Worm (Caenorhabditis elegans): ENCODE data around the gene B0507.3.

Gene B0507.3

DNA sequence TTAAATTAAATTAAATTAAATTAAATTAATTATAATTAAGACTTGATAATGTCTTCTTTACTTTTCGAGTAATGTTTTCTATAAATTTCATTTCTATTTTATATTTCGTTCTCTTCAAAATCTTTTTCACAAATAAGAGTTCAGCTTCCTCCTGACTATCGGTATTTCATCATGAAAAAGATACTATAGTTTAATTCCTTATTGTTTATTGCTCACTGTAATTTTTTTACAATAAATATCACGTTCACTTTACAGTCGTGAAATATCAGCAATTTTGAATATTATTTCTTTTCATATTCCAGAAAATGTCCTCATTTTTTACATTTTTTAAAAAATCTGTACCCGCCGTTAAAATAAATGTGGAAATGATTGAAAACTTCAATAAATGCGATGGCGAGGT lies 32.3 kb upstream of the B0507.3 start, which contains the start of gene ZC196.3:
TSS of gene ZC196.3 (plus strand) at position 301 of the 400 bp plus-strand sequence.
- TF ChIP-seq hmg-4 (GFP tag; optimal IDR thresholded peaks at IDR 0.05) (no peak), pes-1 (GFP tag; IDR thresholded peaks at IDR 0.05) (no peak), flt-1 (GFP tag; IDR thresholded peaks at IDR 0.05) (no peak), sea-1 (GFP tag; conservative IDR thresholded peaks at IDR 0.05) (no peak), tbx-11 (GFP tag; IDR thresholded peaks at IDR 0.05) (no peak), tra-4 (tag; optimal IDR thresholded peaks at IDR 0.05) (no peak), ama-1 (optimal IDR thresholded peaks at IDR 0.05) (no peak), ceh-36 (tag; optimal IDR thresholded peaks at IDR 0.05) (no peak), scrt-1 (GFP tag; IDR thresholded peaks at IDR 0.05) (no peak), hnd-1 (tag; optimal IDR thresholded peaks at IDR 0.05) (no peak), F13C5.2 (tag; optimal IDR thresholded peaks at IDR 0.05) (no peak), B0310.2 (tag; optimal IDR thresholded peaks at IDR 0.05) (no peak), ceh-13 (GFP tag; optimal IDR thresholded peaks at IDR 0.05) (no peak)

DNA sequence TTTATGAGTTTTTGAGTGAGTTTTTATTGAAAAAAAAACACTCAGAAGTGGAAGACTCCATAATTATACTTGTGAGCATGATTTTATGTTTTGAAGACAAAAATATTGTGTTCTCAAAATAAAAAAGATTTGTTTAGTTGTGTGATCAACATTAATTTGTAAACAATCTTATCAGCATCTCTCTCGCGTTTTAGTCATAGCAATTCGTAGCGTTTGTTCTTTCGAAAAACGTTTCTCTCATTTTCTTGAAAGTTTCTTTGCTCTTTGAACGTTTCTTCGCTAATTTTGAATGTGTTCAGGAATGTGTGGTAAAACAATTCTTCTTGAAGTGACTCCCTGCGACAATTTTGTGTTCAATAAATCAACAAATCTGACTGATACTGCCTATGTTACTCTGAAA lies 29.6 kb upstream of the B0507.3 start, which contains the start of gene ZC196.2:
TSS of gene ZC196.2 (plus strand) at position 301 of the 400 bp plus-strand sequence.
- TF ChIP-seq ceh-36 (tag; optimal IDR thresholded peaks at IDR 0.05) (no peak), ceh-13 (GFP tag; optimal IDR thresholded peaks at IDR 0.05) (no peak), ama-1 (optimal IDR thresholded peaks at IDR 0.05) (no peak), tra-4 (tag; optimal IDR thresholded peaks at IDR 0.05) (no peak), sea-1 (GFP tag; conservative IDR thresholded peaks at IDR 0.05) (no peak), aly-1 (tag; optimal IDR thresholded peaks at IDR 0.05) (no peak), hmbx-1 (tag; optimal IDR thresholded peaks at IDR 0.05) (no peak), scrt-1 (GFP tag; IDR thresholded peaks at IDR 0.05) (no peak), ets-7 (tag; optimal IDR thresholded peaks at IDR 0.05) (no peak), tbx-37 (GFP tag; conservative IDR thresholded peaks at IDR 0.05) (no peak), B0310.2 (tag; optimal IDR thresholded peaks at IDR 0.05) (no peak), F13C5.2 (tag; optimal IDR thresholded peaks at IDR 0.05) (no peak), tbx-11 (GFP tag; IDR thresholded peaks at IDR 0.05) (no peak), flt-1 (GFP tag; IDR thresholded peaks at IDR 0.05) (no peak), hmg-4 (GFP tag; optimal IDR thresholded peaks at IDR 0.05) (no peak), hnd-1 (tag; optimal IDR thresholded peaks at IDR 0.05) (no peak), pes-1 (GFP tag; IDR thresholded peaks at IDR 0.05) (no peak)

DNA sequence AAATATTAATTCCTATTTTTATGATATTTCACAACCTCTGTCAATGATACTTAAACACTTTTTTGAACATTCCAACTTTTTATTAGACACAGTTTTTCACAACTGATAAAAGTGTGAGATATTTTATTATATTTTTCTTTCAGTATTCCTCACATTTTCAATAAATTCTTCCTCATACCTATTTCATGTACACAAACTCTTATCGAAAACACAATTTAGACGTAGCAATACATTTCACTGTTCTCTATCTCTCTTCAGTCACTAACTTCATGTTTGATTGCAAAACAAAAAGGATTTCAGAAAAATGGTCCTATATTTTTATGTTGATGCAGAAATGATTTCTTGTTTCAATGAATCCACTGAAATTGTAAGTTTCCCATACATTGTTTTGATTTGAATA lies 22.9 kb upstream of the B0507.3 start, which contains the start of gene B0507.6:
TSS of gene B0507.6 (plus strand) at position 301 of the 400 bp plus-strand sequence.
- TF ChIP-seq hnd-1 (tag; optimal IDR thresholded peaks at IDR 0.05) (no peak), F13C5.2 (tag; optimal IDR thresholded peaks at IDR 0.05) (no peak), tbx-37 (GFP tag; conservative IDR thresholded peaks at IDR 0.05) (no peak), ama-1 (optimal IDR thresholded peaks at IDR 0.05) (no peak), tra-4 (tag; optimal IDR thresholded peaks at IDR 0.05) (no peak), flt-1 (GFP tag; IDR thresholded peaks at IDR 0.05) (no peak), tbx-11 (GFP tag; IDR thresholded peaks at IDR 0.05) (no peak), aly-1 (tag; optimal IDR thresholded peaks at IDR 0.05) (no peak), sea-1 (GFP tag; conservative IDR thresholded peaks at IDR 0.05) (no peak), scrt-1 (GFP tag; IDR thresholded peaks at IDR 0.05) (no peak), ets-7 (tag; optimal IDR thresholded peaks at IDR 0.05) (no peak), B0310.2 (tag; optimal IDR thresholded peaks at IDR 0.05) (no peak)

DNA sequence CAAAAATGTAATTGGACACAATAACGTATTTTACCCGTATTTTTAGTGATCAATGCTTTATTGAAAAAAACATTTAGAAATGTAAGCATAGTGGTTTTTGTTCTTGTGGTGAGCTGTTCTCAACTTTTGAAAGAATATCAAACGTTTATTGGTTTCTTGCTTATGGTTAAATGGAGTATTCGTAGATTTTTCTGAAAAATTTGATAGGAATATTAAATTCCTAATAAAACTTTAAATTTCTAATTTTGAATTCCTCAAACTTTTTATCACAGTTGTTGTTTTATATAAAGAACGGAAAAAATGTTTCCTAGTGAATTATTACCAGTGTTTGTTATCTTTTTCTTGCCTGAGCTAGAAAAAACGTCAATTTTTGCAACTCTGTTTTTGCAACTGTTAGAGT lies 15.3 kb upstream of the B0507.3 start, which contains the start of gene B0507.5:
TSS of gene B0507.5 (plus strand) at position 301 of the 400 bp plus-strand sequence.
- no peak for TF ChIP-seq aly-1 (tag; optimal IDR thresholded peaks at IDR 0.05)
- TF ChIP-seq hnd-1 (tag; optimal IDR thresholded peaks at IDR 0.05), result no peak
- TF ChIP-seq sea-1 (GFP tag; conservative IDR thresholded peaks at IDR 0.05), result no peak
- no peak for TF ChIP-seq scrt-1 (GFP tag; IDR thresholded peaks at IDR 0.05)
- no peak for TF ChIP-seq flt-1 (GFP tag; IDR thresholded peaks at IDR 0.05)
- TF ChIP-seq ceh-36 (tag; optimal IDR thresholded peaks at IDR 0.05), result no peak
- TF ChIP-seq tbx-11 (GFP tag; IDR thresholded peaks at IDR 0.05), result no peak
- TF ChIP-seq hmbx-1 (tag; optimal IDR thresholded peaks at IDR 0.05), result no peak
- TF ChIP-seq B0310.2 (tag; optimal IDR thresholded peaks at IDR 0.05), result no peak
- no peak for TF ChIP-seq F13C5.2 (tag; optimal IDR thresholded peaks at IDR 0.05)
- TF ChIP-seq ama-1 (optimal IDR thresholded peaks at IDR 0.05), result no peak
- no peak for TF ChIP-seq hmg-4 (GFP tag; optimal IDR thresholded peaks at IDR 0.05)
- TF ChIP-seq pes-1 (GFP tag; IDR thresholded peaks at IDR 0.05), result no peak
- no peak for TF ChIP-seq ets-7 (tag; optimal IDR thresholded peaks at IDR 0.05)
- TF ChIP-seq tra-4 (tag; optimal IDR thresholded peaks at IDR 0.05), result no peak
- TF ChIP-seq ceh-13 (GFP tag; optimal IDR thresholded peaks at IDR 0.05), result no peak
- no peak for TF ChIP-seq tbx-37 (GFP tag; conservative IDR thresholded peaks at IDR 0.05)

DNA sequence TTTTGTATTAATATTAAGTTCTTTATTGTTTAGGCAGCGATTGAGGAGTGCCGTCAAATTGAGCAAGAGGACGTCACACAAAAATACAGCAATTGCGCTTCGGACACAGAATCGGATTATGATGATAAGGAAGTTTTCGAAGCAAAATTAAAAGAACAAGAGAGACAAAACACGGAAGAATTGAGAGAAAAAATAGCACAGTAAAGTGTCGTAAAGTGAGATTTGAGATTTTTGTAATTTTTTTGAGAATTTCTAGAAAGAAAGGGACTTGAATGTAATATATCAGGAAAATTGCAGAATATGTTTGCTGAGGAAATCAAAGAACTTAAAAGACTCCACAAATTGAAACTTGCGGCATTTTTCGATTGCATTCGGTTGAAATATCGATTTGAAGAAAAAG lies 14.0 kb upstream of the B0507.3 start, which contains the start of gene B0507.4:
TSS of gene B0507.4 (plus strand) at position 301 of the 400 bp plus-strand sequence.
- TF ChIP-seq aly-1 (tag; optimal IDR thresholded peaks at IDR 0.05) (no peak), tbx-11 (GFP tag; IDR thresholded peaks at IDR 0.05) (no peak), ceh-13 (GFP tag; optimal IDR thresholded peaks at IDR 0.05) (no peak), flt-1 (GFP tag; IDR thresholded peaks at IDR 0.05) (no peak), sea-1 (GFP tag; conservative IDR thresholded peaks at IDR 0.05) (no peak), tbx-37 (GFP tag; conservative IDR thresholded peaks at IDR 0.05) (no peak), pes-1 (GFP tag; IDR thresholded peaks at IDR 0.05) (no peak)

DNA sequence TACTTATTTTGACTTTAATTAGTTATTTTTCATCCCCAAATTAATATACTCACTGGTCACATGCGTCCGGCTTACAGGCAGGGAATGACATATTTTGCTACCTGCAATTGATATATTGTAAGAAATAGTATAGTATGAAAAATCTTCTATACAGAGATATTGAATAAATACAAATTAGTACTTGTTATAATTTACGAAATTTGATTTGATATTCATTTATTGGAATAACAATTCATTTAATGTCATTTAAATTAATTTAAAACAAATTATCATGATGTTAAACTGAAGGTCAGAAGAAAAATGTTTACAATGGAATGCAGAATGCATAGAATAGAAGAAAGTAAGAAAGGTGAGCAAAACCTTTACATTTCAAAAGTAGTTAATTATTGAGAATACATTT lies 10.1 kb upstream of the B0507.3 start, which contains the start of gene B0507.7:
TSS of gene B0507.7 (minus strand) at position 101 of the 400 bp plus-strand sequence.
- no peak for TF ChIP-seq sea-1 (GFP tag; conservative IDR thresholded peaks at IDR 0.05)
- no peak for TF ChIP-seq tbx-11 (GFP tag; IDR thresholded peaks at IDR 0.05)
- TF ChIP-seq flt-1 (GFP tag; IDR thresholded peaks at IDR 0.05), result no peak
- TF ChIP-seq ama-1 (optimal IDR thresholded peaks at IDR 0.05), result no peak
- no peak for TF ChIP-seq pes-1 (GFP tag; IDR thresholded peaks at IDR 0.05)
- no peak for TF ChIP-seq ceh-36 (tag; optimal IDR thresholded peaks at IDR 0.05)
- no peak for TF ChIP-seq scrt-1 (GFP tag; IDR thresholded peaks at IDR 0.05)
- TF ChIP-seq F13C5.2 (tag; optimal IDR thresholded peaks at IDR 0.05), result no peak
- no peak for TF ChIP-seq B0310.2 (tag; optimal IDR thresholded peaks at IDR 0.05)
- no peak for TF ChIP-seq hmbx-1 (tag; optimal IDR thresholded peaks at IDR 0.05)
- no peak for TF ChIP-seq tra-4 (tag; optimal IDR thresholded peaks at IDR 0.05)

DNA sequence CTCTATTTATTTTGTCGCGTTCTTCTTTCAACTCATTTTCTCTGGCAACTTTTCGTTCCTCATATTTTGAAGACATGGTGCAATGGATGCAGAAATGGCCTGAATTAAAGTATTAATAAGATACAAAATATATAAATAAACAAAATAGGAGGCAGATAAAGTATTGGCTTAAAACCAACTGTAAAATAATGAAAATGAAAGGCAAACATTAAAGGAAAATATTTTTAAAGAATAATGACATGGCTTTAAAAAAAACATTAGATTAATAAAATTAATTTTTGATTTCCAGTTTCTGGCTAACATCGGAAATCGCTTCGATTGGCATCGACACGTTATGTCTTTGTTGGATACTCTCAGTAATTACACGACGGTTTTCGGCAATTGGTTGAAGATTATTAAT lies 8.3 kb upstream of the B0507.3 start, which contains the start of gene ddn-1:
TSS of gene ddn-1 (minus strand) at position 101 of the 400 bp plus-strand sequence.
- no peak for TF ChIP-seq F13C5.2 (tag; optimal IDR thresholded peaks at IDR 0.05)
- TF ChIP-seq tbx-37 (GFP tag; conservative IDR thresholded peaks at IDR 0.05), result no peak
- no peak for TF ChIP-seq ceh-13 (GFP tag; optimal IDR thresholded peaks at IDR 0.05)
- TF ChIP-seq B0310.2 (tag; optimal IDR thresholded peaks at IDR 0.05), result no peak
- no peak for TF ChIP-seq hnd-1 (tag; optimal IDR thresholded peaks at IDR 0.05)
- no peak for TF ChIP-seq hmbx-1 (tag; optimal IDR thresholded peaks at IDR 0.05)
- no peak for TF ChIP-seq hmg-4 (GFP tag; optimal IDR thresholded peaks at IDR 0.05)
- no peak for TF ChIP-seq flt-1 (GFP tag; IDR thresholded peaks at IDR 0.05)
- TF ChIP-seq ets-7 (tag; optimal IDR thresholded peaks at IDR 0.05), result no peak

Measured in whole organism, early embryonic.